Fruit fly (Drosophila melanogaster) whole organism, pupa: ENCODE data around the gene CG14355.

Source experiments
- CG10348 ChIP-seq: fragments of 200-800 bp; sonication (Bioruptor generic); IDR thresholded peaks from 2 replicates; pipeline ENCODE4 v1.3.6; 2022; ENCODE audit warnings: missing biosample characterization, missing genetic modification characterization
- CG13204 ChIP-seq: fragments of 200-800 bp; sonication (Bioruptor generic); optimal IDR thresholded peaks from 2 replicates; lab custom pipeline; 2018; ENCODE audit warnings: missing biosample characterization, mild to moderate bottlenecking, missing genetic modification characterization, moderate library complexity
- CG17806 ChIP-seq: fragments of 200-800 bp; sonication (Bioruptor generic); optimal IDR thresholded peaks from 2 replicates; lab custom pipeline; 2018; ENCODE audit warnings: missing biosample characterization, mild to moderate bottlenecking, missing genetic modification characterization, moderate library complexity
- CG32121 ChIP-seq: fragments of 200-800 bp; sonication (Bioruptor generic); IDR thresholded peaks from 2 replicates; pipeline ENCODE4 v1.3.6; 2022; ENCODE audit warnings: missing biosample characterization, missing genetic modification characterization
- CG4496 ChIP-seq: fragments of 200-800 bp; sonication (Bioruptor generic); IDR thresholded peaks from 3 replicates; pipeline ENCODE4 v1.3.6; 2022; ENCODE audit warnings: missing biosample characterization, missing genetic modification characterization
- CG8159 ChIP-seq: fragments of 200-800 bp; sonication (Bioruptor generic); optimal IDR thresholded peaks from 3 replicates; lab custom pipeline; 2018; ENCODE audit warnings: missing biosample characterization, mild to moderate bottlenecking, missing genetic modification characterization, moderate library complexity
- CG8301 ChIP-seq: fragments of 200-800 bp; sonication (Bioruptor generic); optimal IDR thresholded peaks from 2 replicates; lab custom pipeline; 2018; ENCODE audit warnings: missing biosample characterization, mild to moderate bottlenecking, missing genetic modification characterization
- CG9948 ChIP-seq: fragments of 200-800 bp; sonication (Bioruptor generic); optimal IDR thresholded peaks from 2 replicates; lab custom pipeline; 2018; ENCODE audit warnings: missing biosample characterization, mild to moderate bottlenecking, missing genetic modification characterization, moderate library complexity
- D1 ChIP-seq: fragments of 200-800 bp; sonication (Bioruptor generic); optimal IDR thresholded peaks from 2 replicates; lab custom pipeline; 2018; ENCODE audit warnings: missing biosample characterization, mild to moderate bottlenecking, missing genetic modification characterization, moderate library complexity
- EcR ChIP-seq: fragments of 200-800 bp; sonication (Bioruptor generic); optimal IDR thresholded peaks from 3 replicates; lab custom pipeline; 2019; ENCODE audit warnings: missing biosample characterization, missing genetic modification characterization, mild to moderate bottlenecking, moderate library complexity, missing genetic modification reagents
- Ets98B ChIP-seq: fragments of 200-800 bp; sonication (Bioruptor generic); IDR thresholded peaks from 2 replicates; pipeline ENCODE4 v1.3.6; 2022; ENCODE audit warnings: missing biosample characterization, missing genetic modification characterization
- Pif1A ChIP-seq: fragments of 200-800 bp; sonication (Bioruptor generic); optimal IDR thresholded peaks from 3 replicates; lab custom pipeline; 2016; ENCODE audit warnings: missing biosample characterization, missing genetic modification characterization
- Snoo ChIP-seq: fragments of 200-800 bp; sonication (Bioruptor generic); optimal IDR thresholded peaks from 3 replicates; lab custom pipeline; 2017; ENCODE audit warnings: missing biosample characterization, mild to moderate bottlenecking, missing genetic modification characterization, inconsistent platforms
- fd96Ca ChIP-seq: fragments of 200-800 bp; sonication (Bioruptor generic); IDR thresholded peaks from 3 replicates; pipeline ENCODE4 v1.3.6; 2022; ENCODE audit warnings: missing biosample characterization, missing genetic modification characterization
- gl ChIP-seq: fragments of 200-800 bp; sonication (Bioruptor generic); optimal IDR thresholded peaks from 2 replicates; lab custom pipeline; 2018; ENCODE audit warnings: missing biosample characterization, mild to moderate bottlenecking, missing genetic modification characterization

Gene CG14355

dm6 chr3R:14107597-14107996 is 44.1 kb downstream of the CG14355 start:
- TF ChIP-seq CG13204 (no peak), CG17806 (tag; lab: Kevin White, UChicago) (no peak), fd96Ca (GFP tag; lab: Robert Waterston, UW) (no peak), CG8159 (tag; lab: Kevin White, UChicago) (no peak), Snoo (tag; lab: Kevin White, UChicago) (no peak), CG10348 (GFP tag; lab: Robert Waterston, UW) (no peak), CG9948 (tag; lab: Kevin White, UChicago) (no peak), EcR (GFP tag; lab: Kevin White, UChicago) (no peak)

- TF ChIP-seq D1 (tag; lab: Kevin White, UChicago), result no peak
- no peak for TF ChIP-seq Ets98B (GFP tag; lab: Robert Waterston, UW)
- TF ChIP-seq gl (tag; lab: Kevin White, UChicago), result no peak
- TF ChIP-seq CG17806 (tag; lab: Kevin White, UChicago), result no peak
- TF ChIP-seq EcR (GFP tag; lab: Kevin White, UChicago), result no peak
- TF ChIP-seq Pif1A (GFP tag; lab: Kevin White, UChicago), result no peak
- TF ChIP-seq Snoo (tag; lab: Kevin White, UChicago), result no peak
- TF ChIP-seq CG32121 (GFP tag; lab: Robert Waterston, UW), result no peak
- TF ChIP-seq CG4496 (GFP tag; lab: Robert Waterston, UW), result no peak
- TF ChIP-seq CG8159 (tag; lab: Kevin White, UChicago), result no peak
- TF ChIP-seq, all 21 proteins: peak for 0
Measured at dm6 chr3R:14103022-14103421, 48.7 kb downstream of the CG14355 start, which contains the start of gene PK1-R. Gene PK1-R, minus strand, starts transcription at chr3R:14103122.

dm6 chr3R:14100962-14101361 is 50.8 kb downstream of the CG14355 start:
- no peak for TF ChIP-seq CG13204
- TF ChIP-seq gl (tag; lab: Kevin White, UChicago), result no peak
- TF ChIP-seq CG8301 (tag; lab: Kevin White, UChicago), result no peak
- no peak for TF ChIP-seq Pif1A (GFP tag; lab: Kevin White, UChicago)
- no peak for TF ChIP-seq EcR (GFP tag; lab: Kevin White, UChicago)
- TF ChIP-seq CG8159 (tag; lab: Kevin White, UChicago), result no peak
- TF ChIP-seq, all 21 proteins: peak for 0

dm6 chr3R:14098527-14099109 is 53.1 kb downstream of the CG14355 start:
- TF ChIP-seq fd96Ca (GFP tag; lab: Robert Waterston, UW) (no peak; the same call in 2 of the 3 replicates), CG8159 (tag; lab: Kevin White, UChicago) (peak; percentile 82), CG10348 (GFP tag; lab: Robert Waterston, UW) (no peak), CG32121 (GFP tag; lab: Robert Waterston, UW) (0 out of 2 replicates have a peak, but pooled peaks have one; percentile 27), CG4496 (GFP tag; lab: Robert Waterston, UW) (peak; percentile 60), D1 (tag; lab: Kevin White, UChicago) (no peak), Ets98B (GFP tag; lab: Robert Waterston, UW) (0 out of 2 replicates have a peak, but pooled peaks have one; percentile 18)
